Worm (Caenorhabditis elegans): Measurements from ENCODE around the gene R166.2.

The R166.2 gene

DNA sequence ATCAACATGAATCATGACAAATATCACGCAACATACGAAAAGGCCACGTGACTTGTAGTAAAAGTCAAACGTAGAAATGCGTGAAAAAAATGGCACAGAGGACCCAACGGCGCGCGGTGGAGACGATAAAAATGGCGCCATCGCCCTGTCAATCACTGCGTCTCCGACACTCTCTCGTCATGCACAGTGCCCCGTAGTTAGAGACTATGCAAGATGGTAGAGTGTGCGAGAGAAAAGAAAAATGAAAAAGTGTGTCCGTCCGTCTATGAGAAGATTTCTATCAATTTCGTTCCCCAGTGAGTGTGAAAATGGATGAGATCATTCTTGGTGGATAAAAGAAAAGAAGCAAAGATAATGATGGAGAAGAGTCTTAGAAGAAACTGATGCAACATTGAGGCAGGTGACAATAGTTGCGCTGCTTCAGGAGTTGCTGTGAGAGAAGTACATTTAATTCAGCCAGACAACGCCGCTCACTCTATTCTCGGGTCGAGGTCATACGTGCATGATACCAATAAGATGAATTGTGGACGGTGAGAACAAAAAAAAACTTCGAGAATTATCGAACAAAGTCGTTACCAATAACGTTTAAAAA is 18.1 kb upstream of the R166.2 start (continued):
- TF ChIP-seq dmd-6 (GFP tag; IDR thresholded peaks at IDR 0.05) (peak; percentile 85), F10B5.3 (tag; optimal IDR thresholded peaks at IDR 0.05) (no peak), zfp-2 (tag; optimal IDR thresholded peaks at IDR 0.05) (no peak), hlh-11 (tag; optimal IDR thresholded peaks at IDR 0.05) (peak; percentile 85), nhr-102 (tag; optimal IDR thresholded peaks at IDR 0.05) (peak; percentile 40), ctbp-1 (GFP tag; IDR thresholded peaks at IDR 0.05) (0 out of 2 replicates have a peak, but pooled peaks have one; percentile 45), zip-2 (tag; optimal IDR thresholded peaks at IDR 0.05) (no peak), duxl-1 (tag; optimal IDR thresholded peaks at IDR 0.05; ENCODE audit: poor library complexity) (peak; percentile 57), pqm-1 (tag; optimal IDR thresholded peaks at IDR 0.05) (peak; percentile 5)

DNA sequence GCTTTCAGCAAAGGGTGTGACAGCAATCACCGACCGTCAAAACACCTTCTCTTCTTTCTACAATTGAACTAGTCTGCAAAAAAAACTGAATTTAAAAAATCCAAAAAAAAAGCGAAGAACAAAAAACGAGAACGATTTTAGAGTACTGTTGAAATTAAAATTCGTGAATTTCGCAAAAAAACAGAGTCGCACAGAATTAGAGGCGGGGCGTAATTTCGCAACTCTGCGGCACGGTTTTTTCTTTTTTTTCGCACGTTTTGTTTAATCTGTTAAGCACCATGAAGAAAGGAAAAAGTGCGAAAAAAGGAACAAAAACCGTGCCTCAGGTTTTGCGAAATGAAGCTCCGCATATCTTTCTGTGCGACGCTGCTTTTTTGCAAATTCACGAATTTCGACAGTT is 17.5 kb upstream of the R166.2 start, which contains the start of gene mnk-1:
TSS of gene mnk-1 (minus strand) at position 73 of the 400 bp plus-strand sequence.
- peak; percentile 87 for TF ChIP-seq aha-1 (tag)
- TF ChIP-seq lin-39 (tag; optimal IDR thresholded peaks at IDR 0.05), result no peak

DNA sequence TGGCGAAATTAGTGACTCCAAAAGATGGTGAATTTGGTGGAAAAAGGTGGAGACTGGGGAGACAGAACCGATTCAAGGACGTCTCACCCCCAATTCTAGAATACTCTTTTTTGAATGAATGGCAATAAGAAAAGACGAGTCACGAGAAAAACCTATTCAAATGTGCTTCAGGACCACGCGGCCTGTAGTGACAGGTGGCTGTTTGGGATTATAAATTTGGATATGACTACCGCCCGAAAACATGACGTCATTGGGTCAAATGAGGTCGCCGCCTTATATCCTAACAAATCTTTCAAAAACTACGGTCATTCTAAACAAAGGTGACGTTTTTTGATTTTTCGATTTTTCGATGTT is 16.6 kb upstream of the R166.2 start:
- no peak for TF ChIP-seq ZK546.5 (tag; optimal IDR thresholded peaks at IDR 0.05)
- TF ChIP-seq unc-39 (tag; optimal IDR thresholded peaks at IDR 0.05), result no peak
- 0 out of 2 replicates have a peak, but pooled peaks have one; percentile 19 for TF ChIP-seq tra-1 (GFP tag; IDR thresholded peaks at IDR 0.05)
- TF ChIP-seq hlh-30 (tag; optimal IDR thresholded peaks at IDR 0.05; ENCODE audit: insufficient read depth), result peak; percentile 41
- no peak for TF ChIP-seq lim-7 (GFP tag; IDR thresholded peaks at IDR 0.05)
- no peak for TF ChIP-seq Y5F2A.4 (GFP tag; optimal IDR thresholded peaks at IDR 0.05)
- peak; percentile 21 for TF ChIP-seq nhr-25 (tag; optimal IDR thresholded peaks at IDR 0.05; ENCODE audit: borderline replicate concordance, insufficient read depth)
- no peak for TF ChIP-seq nhr-28 (tag; optimal IDR thresholded peaks at IDR 0.05)
- TF ChIP-seq Y48G9A.11 (GFP tag; IDR thresholded peaks at IDR 0.05), result peak; percentile 35; the same call in 1 of the 2 replicates
- peak; percentile 70 for TF ChIP-seq sdz-12 (GFP tag; optimal IDR thresholded peaks at IDR 0.05)
- peak; percentile 8; the same call in 1 of the 2 replicates for TF ChIP-seq nhr-41 (GFP tag; IDR thresholded peaks at IDR 0.05)
- 0 out of 2 replicates have a peak, but pooled peaks have one; percentile 11 for TF ChIP-seq ctbp-1 (GFP tag; IDR thresholded peaks at IDR 0.05)
- peak; percentile 38 for TF ChIP-seq ama-1 (optimal IDR thresholded peaks at IDR 0.05)
- peak in 1 of 2 experiments; percentile 92 for TF ChIP-seq unc-62 (GFP tag; optimal IDR thresholded peaks at IDR 0.05 in 1 of 2)
- no peak for TF ChIP-seq unc-62 (tag; optimal IDR thresholded peaks at IDR 0.05)
- TF ChIP-seq nhr-6 (tag; optimal IDR thresholded peaks at IDR 0.05), result no peak
- TF ChIP-seq Y105C5A.15 (GFP tag; IDR thresholded peaks at IDR 0.05), result 0 out of 2 replicates have a peak, but pooled peaks have one; percentile 54
- TF ChIP-seq tag-97 (GFP tag; IDR thresholded peaks at IDR 0.05), result no peak
- no peak for TF ChIP-seq daf-16 (GFP tag; optimal IDR thresholded peaks at IDR 0.05)
- peak; percentile 19 for TF ChIP-seq daf-16 (tag; optimal IDR thresholded peaks at IDR 0.05)

DNA sequence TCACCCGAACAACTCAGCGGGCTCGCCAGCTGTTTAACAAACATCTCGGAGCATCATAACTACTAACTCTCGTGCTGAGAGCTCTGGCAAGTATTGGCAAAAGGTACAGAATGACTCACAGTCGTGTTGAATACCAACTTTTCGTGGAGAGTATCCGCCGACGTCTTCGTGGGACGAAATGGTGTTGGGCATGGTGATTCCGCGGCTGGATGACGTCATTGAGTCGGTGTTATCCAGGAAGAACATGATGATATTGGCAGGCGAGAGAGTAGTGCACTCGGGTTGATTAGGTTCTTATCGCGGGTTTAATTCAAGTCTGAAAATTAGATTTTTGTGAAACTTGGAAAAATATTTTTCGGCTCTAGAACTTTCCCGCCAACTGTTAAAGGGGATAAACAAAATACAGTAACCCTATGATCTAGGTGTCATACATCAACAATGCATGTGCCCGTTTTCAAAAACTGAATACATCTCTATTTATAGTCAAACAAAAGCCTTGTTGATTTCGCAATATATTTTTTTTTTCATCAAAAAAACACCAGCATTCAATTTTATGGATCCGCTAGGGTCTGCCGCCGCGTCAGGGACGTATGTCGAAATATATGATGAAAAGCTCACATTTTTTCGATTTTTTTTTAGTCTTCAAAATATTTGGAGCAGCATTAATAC is 16.0 kb upstream of the R166.2 start:
- TF ChIP-seq F10B5.3 (tag; optimal IDR thresholded peaks at IDR 0.05), result no peak
- TF ChIP-seq hmg-1.1 (GFP tag; IDR thresholded peaks at IDR 0.05), result no peak
- 0 out of 2 replicates have a peak, but pooled peaks have one; percentile 25 for TF ChIP-seq egl-43 (GFP tag; IDR thresholded peaks at IDR 0.05)
- TF ChIP-seq Y75B8A.6 (GFP tag; IDR thresholded peaks at IDR 0.05), result no peak
- no peak for TF ChIP-seq mxl-3 (GFP tag; optimal IDR thresholded peaks at IDR 0.05)
- TF ChIP-seq mxl-2 (GFP tag; conservative IDR thresholded peaks at IDR 0.05), result no peak
- peak; percentile 81; the same call in 1 of the 2 replicates for TF ChIP-seq D1046.2 (GFP tag; IDR thresholded peaks at IDR 0.05)
- no peak for TF ChIP-seq unc-130 (GFP tag; optimal IDR thresholded peaks at IDR 0.05)
- TF ChIP-seq nhr-237 (tag; optimal IDR thresholded peaks at IDR 0.05), result no peak
- TF ChIP-seq Y48G9A.11 (GFP tag; IDR thresholded peaks at IDR 0.05), result no peak
- peak; percentile 31 for TF ChIP-seq nhr-11 (tag; optimal IDR thresholded peaks at IDR 0.05)
- TF ChIP-seq hif-1 (tag; optimal IDR thresholded peaks at IDR 0.05), result no peak
- no peak for TF ChIP-seq lin-38 (GFP tag; IDR thresholded peaks at IDR 0.05)
- 0 out of 2 replicates have a peak, but pooled peaks have one; percentile 24 for TF ChIP-seq madf-9 (GFP tag; conservative IDR thresholded peaks at IDR 0.05)
- TF ChIP-seq daf-16 (GFP tag; optimal IDR thresholded peaks at IDR 0.05), result no peak
- TF ChIP-seq daf-16 (tag; optimal IDR thresholded peaks at IDR 0.05), result peak; percentile 12
- TF ChIP-seq pqm-1 (tag; optimal IDR thresholded peaks at IDR 0.05), result no peak
- no peak for TF ChIP-seq nhr-42 (GFP tag; IDR thresholded peaks at IDR 0.05)
- TF ChIP-seq unc-62 (GFP tag; optimal IDR thresholded peaks at IDR 0.05 in 1 of 2), result no peak
- TF ChIP-seq unc-62 (tag; optimal IDR thresholded peaks at IDR 0.05), result no peak
- TF ChIP-seq set-16 (GFP tag; IDR thresholded peaks at IDR 0.05), result no peak
- no peak for TF ChIP-seq ztf-7 (tag; optimal IDR thresholded peaks at IDR 0.05)
